Fruit fly (Drosophila melanogaster): ENCODE measurements around the gene eIF4E1.

The eIF4E1 gene

dm6 chr3L:9366850-9367430 lies 35.3 kb downstream of the eIF4E1 start, which contains the start of the genes Klp67A and CG4452 (continued):
- peak; percentile 82 for TF ChIP-seq Sin3A (optimal IDR thresholded peaks at IDR 0.05)
- peak; percentile 3 for TF ChIP-seq D19A (tag; optimal IDR thresholded peaks at IDR 0.05)
- TF ChIP-seq Gug (GFP tag; IDR thresholded peaks at IDR 0.05) = no peak
- no peak for TF ChIP-seq CG11247 (GFP tag; IDR thresholded peaks at IDR 0.05)
- TF ChIP-seq hkb (optimal IDR thresholded peaks at IDR 0.05) = no peak
- no peak for TF ChIP-seq hkb (GFP tag; IDR thresholded peaks at IDR 0.05)
- no peak for TF ChIP-seq CG15011 (GFP tag; optimal IDR thresholded peaks at IDR 0.05)
- TF ChIP-seq bowl (GFP tag; IDR thresholded peaks at IDR 0.05) = no peak
- TF ChIP-seq Bgb (GFP tag; IDR thresholded peaks at IDR 0.05; ENCODE audit: partially characterized antibody) = peak; percentile 88
- no peak for TF ChIP-seq bigmax (GFP tag; optimal IDR thresholded peaks at IDR 0.05)
- peak; percentile 29 for TF ChIP-seq CG3281 (GFP tag; optimal IDR thresholded peaks at IDR 0.05)
- TF ChIP-seq shn (GFP tag; optimal IDR thresholded peaks at IDR 0.05) = no peak
- TF ChIP-seq trh (GFP tag; optimal IDR thresholded peaks at IDR 0.05) = no peak
- TF ChIP-seq tio (GFP tag; optimal IDR thresholded peaks at IDR 0.05) = no peak
- TF ChIP-seq Fer2 (tag; optimal IDR thresholded peaks at IDR 0.05) = no peak
- TF ChIP-seq Rfx (GFP tag; IDR thresholded peaks at IDR 0.05) = peak; percentile 52
- TF ChIP-seq mam (GFP tag; optimal IDR thresholded peaks at IDR 0.05) = peak; percentile 22
- TF ChIP-seq CG9215 (GFP tag; IDR thresholded peaks at IDR 0.05) = 0 out of 2 replicates have a peak, but pooled peaks have one; percentile 24
- peak; percentile 61 for TF ChIP-seq vfl (GFP tag; optimal IDR thresholded peaks at IDR 0.05)
- no peak for TF ChIP-seq fd102C (GFP tag; optimal IDR thresholded peaks at IDR 0.05)
- TF ChIP-seq grn (GFP tag; optimal IDR thresholded peaks at IDR 0.05) = no peak
- no peak for TF ChIP-seq CG6175 (GFP tag; IDR thresholded peaks at IDR 0.05)
- no peak for TF ChIP-seq danr (GFP tag; IDR thresholded peaks at IDR 0.05)
- TF ChIP-seq sisA (GFP tag; IDR thresholded peaks at IDR 0.05) = no peak
- peak; percentile 17 for TF ChIP-seq CG18764 (GFP tag; optimal IDR thresholded peaks at IDR 0.05)
- TF ChIP-seq corto (GFP tag; optimal IDR thresholded peaks at IDR 0.05) = peak; percentile 52
- TF ChIP-seq Trl (optimal IDR thresholded peaks at IDR 0.05) = no peak
- no peak for TF ChIP-seq Trl (GFP tag; optimal IDR thresholded peaks at IDR 0.05)
- TF ChIP-seq Hr3 (GFP tag; optimal IDR thresholded peaks at IDR 0.05) = peak; percentile 43
- no peak for TF ChIP-seq scrt (GFP tag; optimal IDR thresholded peaks at IDR 0.05)
- no peak; the same call in 1 of the 2 replicates for TF ChIP-seq CG31441 (GFP tag; IDR thresholded peaks at IDR 0.05)
- TF ChIP-seq kni (GFP tag; optimal IDR thresholded peaks at IDR 0.05) = no peak
- no peak for TF ChIP-seq MTF-1 (GFP tag; optimal IDR thresholded peaks at IDR 0.05; ENCODE audit: borderline replicate concordance)
- no peak for TF ChIP-seq Blimp-1 (GFP tag; optimal IDR thresholded peaks at IDR 0.05)
- TF ChIP-seq Hr78 (GFP tag; optimal IDR thresholded peaks at IDR 0.05) = no peak
- no peak for TF ChIP-seq Drgx (GFP tag; IDR thresholded peaks at IDR 0.05)
- TF ChIP-seq Myb (GFP tag; optimal IDR thresholded peaks at IDR 0.05) = peak; percentile 61
- TF ChIP-seq Optix (GFP tag; IDR thresholded peaks at IDR 0.05) = no peak
- no peak for TF ChIP-seq rib (GFP tag; IDR thresholded peaks at IDR 0.05)

dm6 chr3L:9364131-9364530 lies 38.1 kb downstream of the eIF4E1 start, which contains the start of gene mRRF1:
TSS of gene mRRF1 (plus strand) at chr3L:9364350.
- TF ChIP-seq MBD-R2 (GFP tag; IDR thresholded peaks at IDR 0.05) = peak; percentile 41; the same call in 1 of the 2 replicates
- TF ChIP-seq H15 (GFP tag; IDR thresholded peaks at IDR 0.05) = no peak
- no peak for TF ChIP-seq CG18619 (GFP tag; optimal IDR thresholded peaks at IDR 0.05)
- TF ChIP-seq dimm (GFP tag; IDR thresholded peaks at IDR 0.05) = no peak
- no peak for TF ChIP-seq Dbx (GFP tag; IDR thresholded peaks at IDR 0.05)
- no peak for TF ChIP-seq aop (GFP tag; IDR thresholded peaks at IDR 0.05)
- no peak for TF ChIP-seq Max (GFP tag; optimal IDR thresholded peaks at IDR 0.05)
- TF ChIP-seq wek (GFP tag; optimal IDR thresholded peaks at IDR 0.05) = no peak
- TF ChIP-seq mirr (GFP tag; optimal IDR thresholded peaks at IDR 0.05) = no peak
- no peak for TF ChIP-seq Hmr (GFP tag; optimal IDR thresholded peaks at IDR 0.05)
- TF ChIP-seq CG3838 (GFP tag; optimal IDR thresholded peaks at IDR 0.05) = no peak
- TF ChIP-seq CG34224 (GFP tag; IDR thresholded peaks at IDR 0.05; ENCODE audit: partially characterized antibody) = peak; percentile 35; the same call in 1 of the 3 replicates
- no peak for TF ChIP-seq CG2875 (GFP tag; optimal IDR thresholded peaks at IDR 0.05)
- TF ChIP-seq CG10462 (GFP tag; optimal IDR thresholded peaks at IDR 0.05) = no peak
- TF ChIP-seq sc (optimal IDR thresholded peaks at IDR 0.05) = no peak
- no peak for TF ChIP-seq sc (GFP tag; optimal IDR thresholded peaks at IDR 0.05)
